Worm (Caenorhabditis elegans): ENCODE results near the gene fcmt-1.
A peak's percentile ranks its signal among the peaks of the same experiment; 100 is the strongest.

ce11 chrII:11756684-11757107 is 47.3 kb upstream of the fcmt-1 start:
- peak; percentile 2 for TF ChIP-seq hnd-1 (tag; optimal IDR thresholded peaks at IDR 0.05)
- TF ChIP-seq hmg-4 (GFP tag; optimal IDR thresholded peaks at IDR 0.05) = no peak
- peak; percentile 46 for TF ChIP-seq ama-1 (optimal IDR thresholded peaks at IDR 0.05)
- TF ChIP-seq scrt-1 (GFP tag; IDR thresholded peaks at IDR 0.05) = no peak
- no peak for TF ChIP-seq ets-7 (tag; optimal IDR thresholded peaks at IDR 0.05)
- no peak for TF ChIP-seq B0310.2 (tag; optimal IDR thresholded peaks at IDR 0.05)

Data from whole organism, early embryonic.